Fruit fly (Drosophila melanogaster): ENCODE measurements around the gene Akt.

Akt gene

DNA sequence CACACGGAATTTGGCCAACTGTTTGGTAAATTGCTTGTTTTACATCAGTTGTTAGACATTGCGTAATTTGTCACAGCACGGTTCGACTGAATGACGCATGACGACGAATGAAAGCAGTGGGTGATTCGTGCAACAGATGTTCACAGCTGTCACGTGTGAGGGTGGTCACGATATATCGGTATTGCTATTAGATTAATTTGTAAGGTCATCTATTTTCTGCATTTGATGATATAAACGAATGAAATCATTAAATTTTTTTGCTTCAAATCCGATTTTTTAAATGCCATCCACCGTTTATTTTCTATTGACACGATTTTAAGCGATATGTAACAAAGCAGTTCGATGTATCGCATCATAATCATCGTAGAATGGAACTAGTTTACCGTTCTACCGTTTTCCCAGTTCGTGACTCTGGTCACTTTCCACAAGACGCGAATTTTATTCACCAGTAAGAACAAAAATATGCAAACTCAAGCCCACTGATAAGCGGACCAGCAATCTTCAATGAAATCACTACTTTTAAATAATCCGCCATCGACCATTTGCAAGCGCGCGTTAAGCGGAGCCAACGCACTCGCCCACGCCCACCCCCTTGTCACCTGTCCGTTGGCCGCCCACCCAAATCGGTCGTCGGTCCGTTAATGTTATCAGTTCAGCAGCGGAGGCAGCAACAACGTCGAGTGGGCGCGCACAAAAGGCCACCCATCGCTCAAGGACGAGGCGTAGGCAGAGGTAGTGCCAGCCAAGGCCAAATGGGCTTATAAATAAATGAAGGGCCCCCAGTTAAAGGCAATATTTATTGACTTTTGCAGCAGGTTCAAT is 47.8 kb downstream of the Akt start, which contains the start of the genes Mic26-27 and CG5916 (continued):
- TF ChIP-seq Scr (GFP tag; IDR thresholded peaks at IDR 0.05; ENCODE audit: partially characterized antibody) = peak; percentile 99
- peak; percentile 56; the same call in 1 of the 2 replicates for TF ChIP-seq CG16779 (GFP tag; IDR thresholded peaks at IDR 0.05)
- no peak for TF ChIP-seq fd64A (GFP tag; optimal IDR thresholded peaks at IDR 0.05)
- no peak for TF ChIP-seq Dfd (GFP tag; optimal IDR thresholded peaks at IDR 0.05)
- TF ChIP-seq HLHmδ (GFP tag; optimal IDR thresholded peaks at IDR 0.05) = no peak
- TF ChIP-seq CG4854 (GFP tag; optimal IDR thresholded peaks at IDR 0.05) = peak; percentile 54
- peak; percentile 71 for TF ChIP-seq ranshi (GFP tag; IDR thresholded peaks at IDR 0.05)
- no peak for TF ChIP-seq CG11696 (GFP tag; IDR thresholded peaks at IDR 0.05)
- peak; percentile 75 for TF ChIP-seq esg (GFP tag; conservative IDR thresholded peaks at IDR 0.05)
- peak; percentile 85 for TF ChIP-seq ftz-f1 (GFP tag; optimal IDR thresholded peaks at IDR 0.05)
- peak; percentile 69; the same call in 2 of the 3 replicates for TF ChIP-seq jigr1 (GFP tag; IDR thresholded peaks at IDR 0.05)
- TF ChIP-seq sr (GFP tag; IDR thresholded peaks at IDR 0.05) = peak; percentile 90
- peak; percentile 70 for TF ChIP-seq tio (GFP tag; optimal IDR thresholded peaks at IDR 0.05)
- TF ChIP-seq Hr51 (GFP tag; optimal IDR thresholded peaks at IDR 0.05) = peak; percentile 68 to 84
- TF ChIP-seq insv (GFP tag; optimal IDR thresholded peaks at IDR 0.05) = peak in 1 of 2 experiments; percentile 8
- TF ChIP-seq jing (GFP tag; optimal IDR thresholded peaks at IDR 0.05) = peak; percentile 61
- TF ChIP-seq Myb (GFP tag; optimal IDR thresholded peaks at IDR 0.05) = peak; percentile 85
- peak; percentile 58 for TF ChIP-seq CG7839 (tag; optimal IDR thresholded peaks at IDR 0.05)
- TF ChIP-seq ase (GFP tag; IDR thresholded peaks at IDR 0.05) = peak; percentile 83
- TF ChIP-seq CG2202 (tag; optimal IDR thresholded peaks at IDR 0.05) = no peak
- peak; percentile 75 to 91 for TF ChIP-seq crp (GFP tag; optimal IDR thresholded peaks at IDR 0.05)
- TF ChIP-seq Hr39 (optimal IDR thresholded peaks at IDR 0.05) = no peak
- peak; percentile 88 for TF ChIP-seq klu (GFP tag; IDR thresholded peaks at IDR 0.05)
- TF ChIP-seq run (tag; optimal IDR thresholded peaks at IDR 0.05) = no peak
- TF ChIP-seq CG6765 (GFP tag; optimal IDR thresholded peaks at IDR 0.05) = no peak
- TF ChIP-seq dmrt11E (tag; optimal IDR thresholded peaks at IDR 0.05) = peak; percentile 94
- TF ChIP-seq cg (GFP tag; optimal IDR thresholded peaks at IDR 0.05) = no peak
- no peak for TF ChIP-seq rib (GFP tag; IDR thresholded peaks at IDR 0.05)
- peak; percentile 65 for TF ChIP-seq CG9437 (GFP tag; optimal IDR thresholded peaks at IDR 0.05)
- no peak for TF ChIP-seq CG17568 (GFP tag; optimal IDR thresholded peaks at IDR 0.05)
- peak; percentile 100 for TF ChIP-seq Dll (GFP tag; IDR thresholded peaks at IDR 0.05; ENCODE audit: partially characterized antibody)
- peak; percentile 64 for TF ChIP-seq vfl (GFP tag; optimal IDR thresholded peaks at IDR 0.05)
- TF ChIP-seq CG2116 (GFP tag; optimal IDR thresholded peaks at IDR 0.05) = peak; percentile 68
- peak; percentile 99 for TF ChIP-seq CG15514 (GFP tag; optimal IDR thresholded peaks at IDR 0.05)
- no peak for TF ChIP-seq Asciz (GFP tag; optimal IDR thresholded peaks at IDR 0.05)
- no peak for TF ChIP-seq schlank (tag; optimal IDR thresholded peaks at IDR 0.05)
- TF ChIP-seq NK7.1 (GFP tag; optimal IDR thresholded peaks at IDR 0.05) = peak; percentile 28
- peak; percentile 47 for TF ChIP-seq CG4328 (GFP tag; optimal IDR thresholded peaks at IDR 0.05)
- peak; percentile 80; the same call in 2 of the 3 replicates for TF ChIP-seq CG11456 (GFP tag; IDR thresholded peaks at IDR 0.05)
- TF ChIP-seq CG32767 (GFP tag; IDR thresholded peaks at IDR 0.05) = peak; percentile 68
- TF ChIP-seq Lpt (GFP tag; optimal IDR thresholded peaks at IDR 0.05) = no peak
- 0 out of 2 replicates have a peak, but pooled peaks have one; percentile 36 for TF ChIP-seq Lim3 (GFP tag; IDR thresholded peaks at IDR 0.05)
- TF ChIP-seq CG9817 (tag; optimal IDR thresholded peaks at IDR 0.05) = peak; percentile 69
- no peak for TF ChIP-seq pfk (GFP tag; optimal IDR thresholded peaks at IDR 0.05)
- TF ChIP-seq dpn (GFP tag; optimal IDR thresholded peaks at IDR 0.05) = peak; percentile 71 to 78
- TF ChIP-seq ssp (GFP tag; IDR thresholded peaks at IDR 0.05) = peak; percentile 88
- peak; percentile 29 for TF ChIP-seq CG7556 (GFP tag; optimal IDR thresholded peaks at IDR 0.05)
- TF ChIP-seq gcm (GFP tag; optimal IDR thresholded peaks at IDR 0.05) = peak; percentile 18
- TF ChIP-seq Gug (GFP tag; IDR thresholded peaks at IDR 0.05) = peak; percentile 73
